Worm (Caenorhabditis elegans): Measurements from ENCODE around the gene R10E8.2.

- no peak for TF ChIP-seq him-1 (tag; optimal IDR thresholded peaks at IDR 0.05)
- no peak for TF ChIP-seq dao-5 (tag; optimal IDR thresholded peaks at IDR 0.05)
Measured at ce11 chrV:18212848-18213247, 40.7 kb upstream of the R10E8.2 start.

Data from whole organism, L4/young adult.